Fruit fly (Drosophila melanogaster): Measurements from ENCODE around the gene Pus1.

The Pus1 gene

dm6 chr3R:20573326-20573725, 19.1 kb downstream of the Pus1 start (continued):
- TF ChIP-seq CG10209 (GFP tag; optimal IDR thresholded peaks at IDR 0.05) (peak; percentile 7), CG7839 (tag; optimal IDR thresholded peaks at IDR 0.05) (peak; percentile 33), CG7556 (GFP tag; optimal IDR thresholded peaks at IDR 0.05) (peak; percentile 29), HmgZ (tag; optimal IDR thresholded peaks at IDR 0.05) (no peak), CG10267 (tag; optimal IDR thresholded peaks at IDR 0.05) (peak; percentile 9), Lhr (GFP tag; optimal IDR thresholded peaks at IDR 0.05) (no peak), CG4854 (GFP tag; optimal IDR thresholded peaks at IDR 0.05) (no peak), lola (GFP tag; optimal IDR thresholded peaks at IDR 0.05) (peak in 1 of 3 experiments; percentile 36), dmrt99B (tag; optimal IDR thresholded peaks at IDR 0.05) (peak; percentile 27), Ssrp (tag; optimal IDR thresholded peaks at IDR 0.05) (peak; percentile 37), Asciz (GFP tag; optimal IDR thresholded peaks at IDR 0.05) (no peak), zen (tag; optimal IDR thresholded peaks at IDR 0.05) (peak; percentile 6), CG2875 (GFP tag; optimal IDR thresholded peaks at IDR 0.05) (no peak), Ada2b (GFP tag; IDR thresholded peaks at IDR 0.05) (no peak), CG34224 (GFP tag; IDR thresholded peaks at IDR 0.05; ENCODE audit: partially characterized antibody) (no peak), CG1529 (GFP tag; optimal IDR thresholded peaks at IDR 0.05) (no peak), CG2202 (tag; optimal IDR thresholded peaks at IDR 0.05) (no peak), Sox102F (GFP tag; optimal IDR thresholded peaks at IDR 0.05) (peak; percentile 14), CG7963 (GFP tag; IDR thresholded peaks at IDR 0.05; ENCODE audit: partially characterized antibody) (no peak), Med (GFP tag) (peak; percentile 42), PHDP (tag; optimal IDR thresholded peaks at IDR 0.05) (no peak), eyg (GFP tag; optimal IDR thresholded peaks at IDR 0.05) (no peak), Oli (tag; optimal IDR thresholded peaks at IDR 0.05) (peak; percentile 18), CG18262 (tag; optimal IDR thresholded peaks at IDR 0.05) (peak; percentile 30), twi (tag; optimal IDR thresholded peaks at IDR 0.05) (peak; percentile 16), CG10147 (GFP tag; optimal IDR thresholded peaks at IDR 0.05) (peak; percentile 22), CG30403 (GFP tag; optimal IDR thresholded peaks at IDR 0.05) (peak; percentile 25), CG13424 (tag; optimal IDR thresholded peaks at IDR 0.05) (peak; percentile 11), gem (tag; optimal IDR thresholded peaks at IDR 0.05) (peak; percentile 45), schlank (tag; optimal IDR thresholded peaks at IDR 0.05) (no peak), Hey (tag; optimal IDR thresholded peaks at IDR 0.05) (no peak), chinmo (GFP tag; IDR thresholded peaks at IDR 0.05; ENCODE audit: partially characterized antibody) (no peak), mld (GFP tag; IDR thresholded peaks at IDR 0.05; ENCODE audit: partially characterized antibody) (no peak), crol (GFP tag; IDR thresholded peaks at IDR 0.05) (no peak), Meics (GFP tag; optimal IDR thresholded peaks at IDR 0.05) (peak; percentile 11), sd (tag; optimal IDR thresholded peaks at IDR 0.05) (peak; percentile 39), croc (GFP tag; conservative IDR thresholded peaks at IDR 0.05) (no peak), CG43689 (GFP tag; IDR thresholded peaks at IDR 0.05) (no peak), sqz (GFP tag; optimal IDR thresholded peaks at IDR 0.05) (no peak), stwl (tag; optimal IDR thresholded peaks at IDR 0.05) (no peak), CG15269 (tag; optimal IDR thresholded peaks at IDR 0.05) (peak; percentile 20), chif (GFP tag; optimal IDR thresholded peaks at IDR 0.05) (peak in 1 of 2 experiments; percentile 10), prd (optimal IDR thresholded peaks at IDR 0.05) (no peak), prd (GFP tag; IDR thresholded peaks at IDR 0.05) (peak; percentile 36; the same call in 2 of the 3 replicates), row (GFP tag; IDR thresholded peaks at IDR 0.05) (peak; percentile 33; the same call in 1 of the 3 replicates), CG32532 (GFP tag; IDR thresholded peaks at IDR 0.05) (peak; percentile 25; the same call in 1 of the 2 replicates), CG8359 (GFP tag; optimal IDR thresholded peaks at IDR 0.05; ENCODE audit: borderline replicate concordance) (no peak), lmd (GFP tag; IDR thresholded peaks at IDR 0.05) (peak; percentile 27; the same call in 1 of the 2 replicates), CG14710 (tag; optimal IDR thresholded peaks at IDR 0.05) (no peak)

Data from whole organism, embryonic.